Worm (Caenorhabditis elegans) whole organism, midembryonic: ENCODE results near the gene F39F10.4.

Source experiments
- T22C8.4 ChIP-seq: fragments of 200-800 bp; sonication (Bioruptor generic); IDR thresholded peaks from 2 replicates; pipeline ENCODE4 v1.3.6; 2022; ENCODE audit warnings: missing genetic modification characterization, missing compliant biosample characterization
- cog-1 ChIP-seq: sonication (generic microtip); optimal IDR thresholded peaks from 2 replicates; lab custom pipeline; 2016; ENCODE audit warnings: missing genetic modification characterization, missing compliant biosample characterization
- flt-1 ChIP-seq: fragments of 200-800 bp; sonication (Bioruptor generic); IDR thresholded peaks from 2 replicates; pipeline ENCODE4 v1.3.6; 2022; ENCODE audit warnings: missing genetic modification characterization, missing compliant biosample characterization
- klf-2 ChIP-seq: fragments of 200-800 bp; sonication (Bioruptor generic); conservative IDR thresholded peaks from 2 replicates; pipeline ENCODE4 v1.3.6; 2022; ENCODE audit warnings: missing genetic modification reagents, missing genetic modification characterization, missing compliant biosample characterization
- med-1 ChIP-seq: sonication (generic microtip); optimal IDR thresholded peaks from 2 replicates; lab custom pipeline; 2017; ENCODE audit warnings: missing genetic modification characterization, mild to moderate bottlenecking, missing compliant biosample characterization, antibody characterized with exemption, missing genetic modification reagents; ENCODE audit not compliant: insufficient read depth
- ref-1 ChIP-seq: fragments of 200-800 bp; sonication (Bioruptor generic); conservative IDR thresholded peaks from 2 replicates; pipeline ENCODE4 v1.3.6; 2022; ENCODE audit warnings: missing genetic modification reagents, missing genetic modification characterization, missing compliant biosample characterization
- tab-1 ChIP-seq: fragments of 200-800 bp; sonication (Bioruptor generic); IDR thresholded peaks from 2 replicates; pipeline ENCODE4 v1.3.6; 2022; ENCODE audit warnings: missing genetic modification characterization, missing compliant biosample characterization
- ztf-23 ChIP-seq: fragments of 200-800 bp; sonication (Bioruptor generic); IDR thresholded peaks from 2 replicates; pipeline ENCODE4 v1.3.6; 2022; ENCODE audit warnings: missing genetic modification reagents, missing genetic modification characterization, missing compliant biosample characterization
- ztf-29 ChIP-seq: fragments of 200-800 bp; sonication (Bioruptor generic); IDR thresholded peaks from 2 replicates; pipeline ENCODE4 v1.3.6; 2022; ENCODE audit warnings: missing genetic modification reagents, missing genetic modification characterization, missing compliant biosample characterization

The F39F10.4 gene

DNA sequence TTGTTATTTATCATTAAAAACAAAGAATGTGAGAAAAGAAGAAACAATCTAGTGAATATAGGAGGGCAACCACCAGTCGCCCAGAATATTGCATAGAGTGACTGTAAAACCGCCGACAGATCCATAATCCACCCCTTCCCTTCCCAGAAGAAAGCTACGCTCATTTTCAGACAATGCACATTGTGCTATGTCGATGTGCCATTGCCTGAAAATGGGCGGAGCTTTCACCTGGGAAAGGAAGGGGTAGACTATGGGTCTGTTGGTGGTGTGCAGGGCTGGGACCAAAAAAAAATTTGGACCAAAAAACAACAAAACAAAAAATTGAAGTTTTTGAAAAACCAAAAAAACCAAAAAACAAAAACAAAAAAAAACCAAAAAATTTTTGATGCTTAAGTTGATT, at the start of gene F39F10.4:
Gene F39F10.4, minus strand, starts transcription at position 101 of the 400 bp plus-strand sequence.
- no peak for TF ChIP-seq tab-1
- TF ChIP-seq cog-1 = no peak
- no peak for TF ChIP-seq flt-1 (GFP tag; lab: Robert Waterston, UW)
- no peak for TF ChIP-seq med-1 (GFP tag; lab: Kevin White, UChicago)
- no peak for TF ChIP-seq klf-2
- no peak for TF ChIP-seq ztf-29
- TF ChIP-seq ref-1 (GFP tag; lab: Robert Waterston, UW) = no peak
- no peak for TF ChIP-seq ztf-23
- no peak for TF ChIP-seq T22C8.4 (GFP tag; lab: Robert Waterston, UW)

DNA sequence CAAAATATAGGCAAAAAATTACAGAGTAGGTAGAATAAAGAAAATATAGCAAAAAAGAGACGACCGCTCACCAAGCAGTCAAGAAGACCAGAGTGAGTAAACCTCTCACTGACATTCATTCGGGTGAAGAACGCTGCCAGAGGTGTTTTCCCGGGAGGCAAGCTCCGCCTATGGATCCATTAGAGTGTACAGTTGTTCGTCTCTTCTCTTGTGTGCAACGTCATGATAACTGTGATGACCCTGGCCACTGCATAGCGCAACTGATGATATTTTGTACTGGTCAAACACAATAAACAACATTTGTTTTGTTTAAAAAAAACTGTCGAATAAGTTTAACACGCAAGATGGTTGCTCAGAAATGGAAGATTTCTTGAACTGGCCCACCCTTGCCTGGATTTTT, 49.3 kb upstream of the F39F10.4 start, which contains the start of gene F52G3.8:
Gene F52G3.8, minus strand, starts transcription at position 101 of the 400 bp plus-strand sequence.
- no peak for TF ChIP-seq cog-1
- TF ChIP-seq T22C8.4 (GFP tag; lab: Robert Waterston, UW) = no peak
- no peak for TF ChIP-seq ref-1 (GFP tag; lab: Robert Waterston, UW)
- no peak for TF ChIP-seq ztf-29
- no peak for TF ChIP-seq tab-1
- no peak for TF ChIP-seq klf-2
- TF ChIP-seq ztf-23 = no peak
- no peak for TF ChIP-seq med-1 (GFP tag; lab: Kevin White, UChicago)
- TF ChIP-seq flt-1 (GFP tag; lab: Robert Waterston, UW) = no peak

DNA sequence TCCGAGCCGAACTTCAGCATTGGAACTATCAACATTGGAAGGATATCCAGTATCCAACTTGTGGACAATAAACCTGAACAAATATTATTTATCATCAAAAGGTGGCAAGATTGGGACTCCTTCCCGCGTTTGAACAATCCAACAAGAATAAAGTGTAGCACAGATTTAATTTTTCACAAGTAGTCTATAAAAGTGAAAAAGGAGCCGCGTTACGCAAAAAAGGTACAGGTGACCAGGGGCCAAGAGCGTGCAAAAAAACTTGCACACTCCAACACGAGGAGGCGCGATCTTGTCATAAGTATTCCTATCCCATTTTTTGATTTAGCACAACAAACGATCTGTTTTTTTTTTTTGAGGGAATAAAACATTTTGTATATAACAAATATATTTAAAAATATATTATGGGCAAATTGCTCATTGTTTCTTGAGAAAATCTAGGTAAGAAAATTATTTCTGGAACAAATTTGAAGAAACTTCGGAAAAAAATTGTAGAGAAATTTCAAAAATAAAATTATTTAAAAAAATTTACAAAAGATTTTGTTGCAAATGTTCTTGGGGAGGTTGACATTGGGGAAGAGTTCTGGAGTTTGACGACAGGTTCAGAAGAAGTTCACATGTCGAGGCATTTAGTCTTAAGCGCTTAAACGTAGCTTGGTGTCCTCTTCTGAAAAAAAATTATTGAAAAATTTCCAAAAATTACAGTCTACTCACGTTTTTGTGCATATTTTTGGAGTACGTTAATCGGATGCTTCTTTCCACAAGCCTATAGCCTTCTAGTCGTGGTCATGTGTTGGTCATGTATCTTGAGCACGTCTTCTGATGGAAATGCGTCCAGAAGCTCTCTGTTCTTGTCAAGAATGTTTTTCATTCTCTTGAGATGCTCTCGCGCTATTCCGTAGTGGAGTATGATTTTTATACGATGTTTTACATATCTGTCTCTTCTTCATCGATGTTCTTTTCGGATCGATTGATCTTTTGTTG, 40.7 kb upstream of the F39F10.4 start:
- TF ChIP-seq ref-1 (GFP tag; lab: Robert Waterston, UW) (peak; percentile 16; the same call in 1 of the 2 replicates), klf-2 (0 out of 2 replicates have a peak, but pooled peaks have one; percentile 28), ztf-29 (no peak), ztf-23 (peak; percentile 58; the same call in 1 of the 2 replicates), med-1 (GFP tag; lab: Kevin White, UChicago) (no peak), cog-1 (no peak), tab-1 (peak; percentile 48; the same call in 1 of the 2 replicates), flt-1 (GFP tag; lab: Robert Waterston, UW) (peak; percentile 63), T22C8.4 (GFP tag; lab: Robert Waterston, UW) (no peak)

DNA sequence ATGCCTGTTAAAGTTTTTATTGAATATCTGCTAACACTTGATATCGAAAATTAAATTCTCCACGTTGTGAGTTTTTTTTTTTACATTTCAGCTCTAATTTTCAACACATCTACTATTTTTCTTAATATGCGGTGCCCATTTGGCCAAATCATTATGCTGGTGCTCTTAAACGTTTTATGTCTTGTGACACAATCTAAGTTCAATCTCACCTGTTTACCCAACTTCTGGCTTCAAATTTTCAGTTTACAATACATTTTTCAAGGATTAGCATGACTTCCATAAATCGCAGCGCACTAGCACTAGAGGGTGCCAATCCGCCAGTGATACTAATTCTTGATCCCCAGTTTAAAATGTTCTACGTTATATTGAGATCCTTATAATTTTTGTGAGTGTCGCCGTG, 38.8 kb upstream of the F39F10.4 start:
- TF ChIP-seq klf-2 (no peak), tab-1 (no peak), cog-1 (no peak), ztf-23 (no peak), med-1 (GFP tag; lab: Kevin White, UChicago) (no peak), ref-1 (GFP tag; lab: Robert Waterston, UW) (no peak), T22C8.4 (GFP tag; lab: Robert Waterston, UW) (no peak), flt-1 (GFP tag; lab: Robert Waterston, UW) (no peak), ztf-29 (no peak)

DNA sequence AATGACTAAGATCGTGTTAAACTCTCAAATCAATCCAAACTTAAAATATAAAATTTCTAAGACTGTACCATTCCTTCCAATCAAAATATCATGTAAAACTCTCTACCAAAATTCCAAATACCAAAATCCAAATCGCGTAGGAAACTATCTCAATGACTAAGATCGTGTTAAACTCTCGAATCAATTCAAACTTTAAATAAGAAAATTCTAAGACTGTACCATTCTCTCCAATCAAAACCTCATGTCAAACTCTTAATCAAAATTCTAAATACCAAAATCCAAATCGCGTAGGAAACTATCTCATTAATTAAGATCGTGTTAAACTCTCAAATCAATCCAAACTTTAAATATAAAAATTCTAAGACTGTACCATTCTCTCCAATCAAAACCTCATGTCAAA, 34.4 kb upstream of the F39F10.4 start:
- TF ChIP-seq flt-1 (GFP tag; lab: Robert Waterston, UW) = peak; percentile 68
- TF ChIP-seq T22C8.4 (GFP tag; lab: Robert Waterston, UW) = 0 out of 2 replicates have a peak, but pooled peaks have one; percentile 21
- peak; percentile 45; the same call in 1 of the 2 replicates for TF ChIP-seq ztf-29

DNA sequence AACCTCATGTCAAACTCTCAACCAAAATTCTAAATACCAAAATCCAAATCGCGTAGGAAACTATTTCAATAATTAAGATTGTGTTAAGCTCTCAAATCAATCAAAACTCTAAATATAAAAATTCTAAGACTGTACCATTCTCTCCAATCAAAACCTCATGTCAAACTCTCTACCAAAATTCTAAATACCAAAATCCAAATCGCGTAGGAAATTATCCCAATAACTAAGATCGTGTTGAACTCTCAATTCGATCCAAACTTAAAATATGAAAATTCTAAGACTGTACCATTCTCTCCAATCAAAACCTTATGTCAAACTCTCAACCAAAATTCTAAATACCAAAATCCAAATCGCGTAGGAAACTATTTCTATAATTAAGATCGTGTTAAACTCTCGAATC, 28.8 kb upstream of the F39F10.4 start:
- TF ChIP-seq flt-1 (GFP tag; lab: Robert Waterston, UW) (peak; percentile 75), ztf-23 (peak; percentile 73), klf-2 (0 out of 2 replicates have a peak, but pooled peaks have one; percentile 58)

DNA sequence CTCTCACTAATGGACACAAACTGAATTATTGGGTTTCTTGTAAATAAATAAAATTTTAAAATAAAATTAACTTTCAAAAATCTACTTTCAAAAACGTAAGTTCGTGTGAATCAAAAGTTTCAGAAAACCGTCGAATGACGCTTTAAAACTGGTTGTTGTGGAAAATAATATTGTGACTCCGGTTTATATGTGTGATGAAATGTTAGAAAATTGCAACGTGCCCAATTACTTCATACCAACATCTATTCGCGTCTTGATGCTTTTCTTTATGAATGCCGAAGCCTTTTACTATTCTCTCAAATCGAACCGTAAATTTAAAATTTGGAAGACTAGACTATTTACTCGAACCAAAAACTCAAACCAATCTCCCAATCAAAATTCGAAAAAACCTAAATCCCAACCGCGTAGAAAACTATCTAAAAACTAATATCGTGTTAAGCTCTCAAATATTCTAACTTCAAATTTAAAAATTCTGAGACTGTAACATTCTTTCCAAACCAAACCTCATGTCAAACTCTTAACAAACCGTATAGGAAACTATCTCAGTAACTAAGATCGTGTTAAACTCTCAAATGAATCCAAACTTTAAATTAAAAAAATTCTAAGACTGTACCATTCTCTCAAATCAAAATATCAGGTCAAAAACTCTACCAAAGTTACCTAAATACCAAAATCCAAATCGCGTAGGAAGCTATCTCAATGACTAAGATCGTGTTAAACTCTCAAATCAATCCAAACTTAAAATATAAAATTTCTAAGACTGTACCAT, 27.9 kb upstream of the F39F10.4 start:
- TF ChIP-seq ztf-23 (no peak), flt-1 (GFP tag; lab: Robert Waterston, UW) (peak; percentile 67), cog-1 (no peak), ref-1 (GFP tag; lab: Robert Waterston, UW) (0 out of 2 replicates have a peak, but pooled peaks have one; percentile 26), tab-1 (no peak), med-1 (GFP tag; lab: Kevin White, UChicago) (no peak)

DNA sequence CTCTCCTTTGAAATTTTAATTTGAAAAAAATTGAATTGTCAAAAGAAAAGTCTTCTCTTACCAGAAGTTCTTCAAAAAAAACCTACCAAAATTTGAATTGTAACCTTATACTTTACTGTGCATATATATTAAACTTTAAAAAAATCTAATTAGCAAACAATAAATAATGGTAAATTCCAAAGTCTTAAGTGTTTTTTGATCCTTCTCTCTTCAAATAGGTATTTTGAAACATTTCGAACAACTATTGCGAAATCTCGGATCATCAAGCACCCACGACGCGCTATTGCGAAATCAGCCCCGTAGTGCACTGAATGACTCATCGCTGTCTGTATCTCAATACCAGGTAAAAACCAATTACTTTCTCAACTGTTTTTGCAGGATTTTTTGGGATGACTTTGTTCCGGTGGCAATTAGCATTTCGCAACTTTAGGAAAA, 27.2 kb upstream of the F39F10.4 start:
- TF ChIP-seq flt-1 (GFP tag; lab: Robert Waterston, UW) (peak; percentile 54; the same call in 1 of the 2 replicates), cog-1 (no peak), ref-1 (GFP tag; lab: Robert Waterston, UW) (no peak), med-1 (GFP tag; lab: Kevin White, UChicago) (no peak), ztf-23 (no peak), T22C8.4 (GFP tag; lab: Robert Waterston, UW) (0 out of 2 replicates have a peak, but pooled peaks have one; percentile 10), tab-1 (no peak), klf-2 (no peak), ztf-29 (no peak)

DNA sequence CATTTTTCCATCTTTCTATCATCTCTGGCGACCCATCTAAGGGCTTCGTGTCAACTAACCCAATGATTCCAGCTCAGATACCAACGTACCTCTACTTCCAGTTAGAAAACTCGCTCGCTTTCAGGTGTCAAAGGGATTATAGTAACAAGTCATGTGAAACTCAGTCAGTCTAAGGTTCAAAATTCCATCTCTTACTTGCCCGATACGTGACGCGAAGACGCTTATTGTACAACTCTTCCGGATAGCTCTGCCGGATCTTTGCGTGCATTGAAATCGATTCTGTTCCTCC, 26.8 kb upstream of the F39F10.4 start:
- TF ChIP-seq T22C8.4 (GFP tag; lab: Robert Waterston, UW) = 0 out of 2 replicates have a peak, but pooled peaks have one; percentile 1
- no peak for TF ChIP-seq ztf-29
- no peak for TF ChIP-seq flt-1 (GFP tag; lab: Robert Waterston, UW)
